Worm (Caenorhabditis elegans) whole organism, young adult: ENCODE data around the gene lron-14.

Source experiments
- Y53F4B.3 ChIP-seq: fragments of 200-800 bp; sonication (Bioruptor generic); IDR thresholded peaks from 2 replicates; pipeline ENCODE4 v1.3.6; 2022; ENCODE audit warnings: missing genetic modification reagents, missing genetic modification characterization, missing compliant biosample characterization
- Y79H2A.3 ChIP-seq: fragments of 200-800 bp; sonication (Bioruptor generic); conservative IDR thresholded peaks from 2 replicates; pipeline ENCODE4 v1.3.6; 2022; ENCODE audit warnings: missing genetic modification reagents, missing genetic modification characterization, missing compliant biosample characterization
- ama-1 ChIP-seq, 3 experiments: fragments of 150-350 bp in 1 of 3; sonication (generic microtip) in 2 of 3; optimal IDR thresholded peaks; 2 replicates each; lab custom pipeline; 2014 to 2018; ENCODE audit warnings: missing biosample characterization in 2 of 3, missing genetic modification characterization in 2 of 3, missing genetic modification reagents in 2 of 3
- bed-2 ChIP-seq: fragments of 200-800 bp; sonication (Bioruptor generic); IDR thresholded peaks from 2 replicates; pipeline ENCODE4 v1.3.6; 2022; ENCODE audit warnings: missing genetic modification reagents, missing genetic modification characterization, missing compliant biosample characterization
- ceh-100 ChIP-seq: fragments of 200-800 bp; sonication (Bioruptor generic); IDR thresholded peaks from 2 replicates; pipeline ENCODE4 v1.3.6; 2022; ENCODE audit warnings: missing genetic modification reagents, missing genetic modification characterization, missing compliant biosample characterization
- madf-8 ChIP-seq: fragments of 200-800 bp; sonication (Bioruptor generic); conservative IDR thresholded peaks from 2 replicates; pipeline ENCODE4 v1.3.6; 2022; ENCODE audit warnings: missing genetic modification reagents, missing genetic modification characterization, missing compliant biosample characterization
- nfyb-1 ChIP-seq: fragments of 200-800 bp; sonication (Bioruptor generic); IDR thresholded peaks from 2 replicates; pipeline ENCODE4 v1.3.6; 2022; ENCODE audit warnings: missing genetic modification reagents, missing genetic modification characterization, missing compliant biosample characterization
- snpc-4 ChIP-seq, 5 experiments: fragments of 150-350 bp in 1 of 5; sonication (generic microtip) in 4 of 5; optimal IDR thresholded peaks; 2 replicates each; lab custom pipeline; 2014 to 2018; ENCODE audit warnings: missing genetic modification characterization in 5 of 5, missing biosample characterization in 3 of 5, antibody characterized with exemption in 2 of 5, mild to moderate bottlenecking in 2 of 5, missing compliant biosample characterization in 2 of 5, missing genotype in 2 of 5, moderate library complexity in 2 of 5, missing genetic modification reagents in 1 of 5
- unc-62 ChIP-seq: fragments of 150-350 bp; optimal IDR thresholded peaks from 2 replicates; lab custom pipeline; 2014; ENCODE audit warnings: missing biosample characterization, missing genetic modification reagents, missing genetic modification characterization
- ztf-3 ChIP-seq: fragments of 200-800 bp; sonication (Bioruptor generic); optimal IDR thresholded peaks from 2 replicates; lab custom pipeline; 2018; ENCODE audit warnings: mild to moderate bottlenecking, missing genetic modification characterization, missing compliant biosample characterization

DNA sequence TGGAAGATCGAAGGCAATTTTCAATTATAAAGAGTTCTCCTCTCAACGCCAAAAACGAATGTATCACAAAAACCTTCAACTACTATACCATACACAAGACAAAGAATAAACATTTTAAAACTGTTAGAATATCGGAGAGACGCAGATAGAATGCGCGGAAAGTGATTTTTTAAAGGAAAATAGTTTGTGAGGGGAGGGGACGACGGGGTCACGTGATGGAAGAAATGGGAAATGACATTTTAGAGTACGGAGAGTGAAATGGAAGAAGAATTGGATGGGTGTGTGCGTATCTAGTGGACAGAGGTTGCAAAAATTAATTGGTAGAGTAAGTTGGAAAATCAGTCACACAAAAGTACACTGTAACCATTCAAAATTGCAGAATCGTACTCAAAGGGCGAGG, 32.1 kb downstream of the lron-14 start:
- TF ChIP-seq Y53F4B.3 (GFP tag; lab: Robert Waterston, UW) (no peak), ama-1 (optimal IDR thresholded peaks at IDR 0.05; lab: Kevin White, UChicago) (no peak), ama-1 (GFP tag; optimal IDR thresholded peaks at IDR 0.05; lab: Kevin White, UChicago) (no peak), bed-2 (GFP tag; lab: Robert Waterston, UW) (no peak), madf-8 (GFP tag; lab: Robert Waterston, UW) (no peak), nfyb-1 (no peak), Y79H2A.3 (GFP tag; lab: Robert Waterston, UW) (no peak), snpc-4 (GFP tag; optimal IDR thresholded peaks at IDR 0.05; lab: Kevin White, UChicago) (no peak), snpc-4 (tag; optimal IDR thresholded peaks at IDR 0.05; lab: Kevin White, UChicago) (no peak), unc-62 (GFP tag; lab: Kevin White, UChicago) (no peak), ztf-3 (GFP tag; lab: Kevin White, UChicago) (no peak), ceh-100 (GFP tag; lab: Robert Waterston, UW) (no peak)
